Worm (Caenorhabditis elegans) whole organism, L1 larva: Measurements from ENCODE around the gene ZC395.5.

ENCODE experiments used
- efl-3 ChIP-seq: fragments of 200-800 bp; sonication (Bioruptor generic); optimal IDR thresholded peaks from 2 replicates; lab custom pipeline; 2018; ENCODE audit warnings: mild to moderate bottlenecking, missing genetic modification characterization, missing compliant biosample characterization
- fos-1 ChIP-seq: fragments of 150-350 bp; optimal IDR thresholded peaks from 2 replicates; lab custom pipeline; 2014; ENCODE audit warnings: missing biosample characterization, missing genetic modification characterization
- grh-1 ChIP-seq: fragments of 200-800 bp; sonication (Bioruptor generic); IDR thresholded peaks from 2 replicates; pipeline ENCODE4 v1.3.6; 2022; ENCODE audit warnings: missing genetic modification reagents, missing genetic modification characterization, missing compliant biosample characterization
- rnt-1 ChIP-seq: sonication (generic microtip); optimal IDR thresholded peaks from 2 replicates; lab custom pipeline; 2016; ENCODE audit warnings: mild to moderate bottlenecking, missing genetic modification characterization, moderate library complexity, missing compliant biosample characterization
- ztf-4 ChIP-seq: fragments of 150-350 bp; optimal IDR thresholded peaks from 2 replicates; lab custom pipeline; 2014; ENCODE audit warnings: missing biosample characterization, missing genetic modification characterization

ce11 chrIII:5273396-5273857, 5.8 kb downstream of the ZC395.5 start, which contains the start of gene ztf-8:
- TF ChIP-seq grh-1 (GFP tag; lab: Robert Waterston, UW), result no peak
- no peak for TF ChIP-seq ztf-4
- no peak for TF ChIP-seq fos-1 (tag; lab: Kevin White, UChicago)
- no peak for TF ChIP-seq rnt-1
- no peak for TF ChIP-seq efl-3
